Fruit fly (Drosophila melanogaster) whole organism, embryonic: ENCODE measurements around the gene CG11898.

Experiments used
- B-H2 ChIP-seq: fragments of 200-800 bp; sonication (Bioruptor generic); optimal IDR thresholded peaks from 2 replicates; lab custom pipeline; 2018; ENCODE audit warnings: missing biosample characterization, mild to moderate bottlenecking, missing genetic modification characterization
- CG10274 ChIP-seq: fragments of 200-800 bp; sonication (Bioruptor generic); optimal IDR thresholded peaks from 3 replicates; lab custom pipeline; 2017; ENCODE audit warnings: missing biosample characterization, mild to moderate bottlenecking, missing genetic modification characterization
- CG10321 ChIP-seq: fragments of 200-800 bp; sonication (Bioruptor generic); IDR thresholded peaks from 2 replicates; pipeline ENCODE4 v1.3.6; 2022; ENCODE audit warnings: missing biosample characterization, missing genetic modification characterization
- CG12219 ChIP-seq: fragments of 200-800 bp; sonication (Bioruptor generic); optimal IDR thresholded peaks from 3 replicates; lab custom pipeline; 2018; ENCODE audit warnings: missing biosample characterization, mild to moderate bottlenecking, missing genetic modification characterization
- CG15479 ChIP-seq: fragments of 200-800 bp; sonication (Bioruptor generic); optimal IDR thresholded peaks from 3 replicates; lab custom pipeline; 2019; ENCODE audit warnings: missing biosample characterization, mild to moderate bottlenecking, missing genetic modification characterization, moderate library complexity
- CG15514 ChIP-seq: fragments of 200-800 bp; sonication (Bioruptor generic); optimal IDR thresholded peaks from 3 replicates; lab custom pipeline; 2017; ENCODE audit warnings: missing biosample characterization, missing genetic modification characterization, mild to moderate bottlenecking, moderate library complexity, missing genetic modification reagents
- CG1603 ChIP-seq: fragments of 200-800 bp; sonication (Bioruptor generic); optimal IDR thresholded peaks from 2 replicates; lab custom pipeline; 2019; ENCODE audit warnings: missing biosample characterization, mild to moderate bottlenecking, missing genetic modification characterization, moderate library complexity
- CG17359 ChIP-seq: fragments of 200-800 bp; sonication (Bioruptor generic); optimal IDR thresholded peaks from 3 replicates; lab custom pipeline; 2018; ENCODE audit warnings: missing biosample characterization, mild to moderate bottlenecking, missing genetic modification characterization, moderate library complexity
- CG18262 ChIP-seq: fragments of 200-800 bp; optimal IDR thresholded peaks from 3 replicates; lab custom pipeline; 2019; ENCODE audit warnings: missing biosample characterization, mild to moderate bottlenecking, missing genetic modification characterization, moderate library complexity
- CG2116 ChIP-seq: fragments of 200-800 bp; sonication (Bioruptor generic); optimal IDR thresholded peaks from 3 replicates; lab custom pipeline; 2018; ENCODE audit warnings: missing biosample characterization, mild to moderate bottlenecking, missing genetic modification characterization
- CG2889 ChIP-seq: fragments of 200-800 bp; sonication (Bioruptor generic); IDR thresholded peaks from 3 replicates; pipeline ENCODE4 v1.3.6; 2022; ENCODE audit warnings: missing biosample characterization, missing genetic modification characterization
- CG30403 ChIP-seq: fragments of 200-800 bp; sonication (Bioruptor generic); optimal IDR thresholded peaks from 3 replicates; lab custom pipeline; 2016; ENCODE audit warnings: missing biosample characterization, missing genetic modification characterization
- CG32532 ChIP-seq: fragments of 200-800 bp; sonication (Bioruptor generic); IDR thresholded peaks from 2 replicates; pipeline ENCODE4 v1.3.6; 2022; ENCODE audit warnings: missing biosample characterization, missing genetic modification characterization
- CG32767 ChIP-seq: fragments of 200-800 bp; sonication (Bioruptor generic); IDR thresholded peaks from 2 replicates; pipeline ENCODE4 v1.3.6; 2022; ENCODE audit warnings: missing biosample characterization, missing genetic modification characterization
- CG4282 ChIP-seq: fragments of 200-800 bp; sonication (Bioruptor generic); optimal IDR thresholded peaks from 2 replicates; lab custom pipeline; 2016; ENCODE audit warnings: missing biosample characterization, missing genetic modification characterization
- CG4617 ChIP-seq: fragments of 200-800 bp; sonication (Bioruptor generic); optimal IDR thresholded peaks from 3 replicates; lab custom pipeline; 2016; ENCODE audit warnings: missing biosample characterization, missing genetic modification characterization, borderline replicate concordance
- CG6272 ChIP-seq: fragments of 200-800 bp; sonication (Bioruptor generic); IDR thresholded peaks from 2 replicates; pipeline ENCODE4 v1.3.6; 2022; ENCODE audit warnings: missing biosample characterization, missing genetic modification characterization
- CG7987 ChIP-seq: fragments of 200-800 bp; sonication (Bioruptor generic); optimal IDR thresholded peaks from 2 replicates; lab custom pipeline; 2018; ENCODE audit warnings: missing biosample characterization, mild to moderate bottlenecking, missing genetic modification characterization, moderate library complexity
- CG8281 ChIP-seq: fragments of 200-800 bp; sonication (Bioruptor generic); optimal IDR thresholded peaks from 2 replicates; lab custom pipeline; 2018; ENCODE audit warnings: missing biosample characterization, mild to moderate bottlenecking, missing genetic modification characterization, moderate library complexity
- Dip3 ChIP-seq: fragments of 200-800 bp; sonication (Bioruptor generic); optimal IDR thresholded peaks from 3 replicates; lab custom pipeline; 2016; ENCODE audit warnings: missing biosample characterization, missing genetic modification characterization
- Dll ChIP-seq: fragments of 200-800 bp; sonication (Bioruptor generic); IDR thresholded peaks from 4 replicates; pipeline ENCODE4 v1.3.6; 2022; ENCODE audit warnings: missing biosample characterization, missing genetic modification characterization; ENCODE audit not compliant: partially characterized antibody
- Fer1 ChIP-seq: fragments of 200-800 bp; sonication (Bioruptor generic); optimal IDR thresholded peaks from 2 replicates; lab custom pipeline; 2017; ENCODE audit warnings: missing biosample characterization, mild to moderate bottlenecking, missing genetic modification characterization
- GATAe ChIP-seq: fragments of 200-800 bp; sonication (Bioruptor generic); conservative IDR thresholded peaks from 2 replicates; pipeline ENCODE4 v1.3.6; 2022; ENCODE audit warnings: missing biosample characterization, missing genetic modification characterization
- HHEX ChIP-seq: fragments of 200-800 bp; sonication (Bioruptor generic); optimal IDR thresholded peaks from 3 replicates; lab custom pipeline; 2017; ENCODE audit warnings: missing biosample characterization, mild to moderate bottlenecking, missing genetic modification characterization, missing genetic modification reagents
- Hr78 ChIP-seq, 2 experiments: fragments of 200-800 bp in 1 of 2; fragments of >200 bp in 1 of 2; sonication (Bioruptor generic) in 1 of 2; optimal IDR thresholded peaks; 2 replicates each; lab custom pipeline; 2017 to 2019; ENCODE audit warnings: missing biosample characterization in 2 of 2, missing genetic modification characterization in 2 of 2, mild to moderate bottlenecking in 1 of 2, moderate library complexity in 1 of 2
- Rx ChIP-seq: fragments of 200-800 bp; sonication (Bioruptor generic); IDR thresholded peaks from 2 replicates; pipeline ENCODE4 v1.3.6; 2022; ENCODE audit warnings: missing biosample characterization, missing genetic modification characterization
- TFAM ChIP-seq: fragments of 200-800 bp; sonication (Bioruptor generic); optimal IDR thresholded peaks from 2 replicates; lab custom pipeline; 2017; ENCODE audit warnings: missing biosample characterization, missing genetic modification characterization, inconsistent platforms
- ash1 ChIP-seq: fragments of 200-800 bp; sonication (Bioruptor generic); optimal IDR thresholded peaks from 2 replicates; lab custom pipeline; 2018; ENCODE audit warnings: missing biosample characterization, mild to moderate bottlenecking, missing genetic modification characterization
- cwo ChIP-seq: fragments of 200-800 bp; sonication (Bioruptor generic); optimal IDR thresholded peaks from 3 replicates; lab custom pipeline; 2017; ENCODE audit warnings: missing biosample characterization, missing genetic modification characterization, mild to moderate bottlenecking, moderate library complexity, missing genetic modification reagents
- da ChIP-seq: fragments of 200-800 bp; sonication (Bioruptor generic); optimal IDR thresholded peaks from 2 replicates; lab custom pipeline; 2016; ENCODE audit warnings: missing biosample characterization, missing genetic modification characterization
- dysf ChIP-seq: fragments of 200-800 bp; sonication (Bioruptor generic); IDR thresholded peaks from 3 replicates; pipeline ENCODE4 v1.3.6; 2022; ENCODE audit warnings: missing biosample characterization, missing genetic modification characterization
- exex ChIP-seq: fragments of 200-800 bp; sonication (Bioruptor generic); optimal IDR thresholded peaks from 4 replicates; lab custom pipeline; 2018; ENCODE audit warnings: missing biosample characterization, mild to moderate bottlenecking, missing genetic modification characterization, moderate library complexity
- eyg ChIP-seq: fragments of 200-800 bp; sonication (Bioruptor generic); optimal IDR thresholded peaks from 3 replicates; lab custom pipeline; 2016; ENCODE audit warnings: missing biosample characterization, missing genetic modification characterization
- gcm2 ChIP-seq: fragments of 200-800 bp; sonication (Bioruptor generic); optimal IDR thresholded peaks from 2 replicates; lab custom pipeline; 2016; ENCODE audit warnings: missing biosample characterization, missing genetic modification characterization
- hb ChIP-seq: fragments of 200-800 bp; sonication (Bioruptor generic); IDR thresholded peaks from 3 replicates; pipeline ENCODE4 v1.3.6; 2022; ENCODE audit warnings: missing biosample characterization, missing genetic modification characterization; ENCODE audit not compliant: partially characterized antibody
- inv ChIP-seq: fragments of 200-800 bp; sonication (Bioruptor generic); IDR thresholded peaks from 2 replicates; pipeline ENCODE4 v1.3.6; 2022; ENCODE audit warnings: missing biosample characterization, missing genetic modification characterization; ENCODE audit not compliant: partially characterized antibody
- kah ChIP-seq: fragments of 200-800 bp; sonication (Bioruptor generic); optimal IDR thresholded peaks from 2 replicates; lab custom pipeline; 2018; ENCODE audit warnings: missing biosample characterization, mild to moderate bottlenecking, missing genetic modification characterization
- lov ChIP-seq, 2 experiments: fragments of 200-800 bp in 1 of 2; fragments of >200 bp in 1 of 2; sonication (Bioruptor generic) in 1 of 2; IDR thresholded peaks in 1 of 2; optimal IDR thresholded peaks in 1 of 2; 2 replicates in 1 of 2; 3 replicates in 1 of 2; pipeline versions ENCODE4 v1.3.6 to Lab custom; 2017 to 2022; ENCODE audit warnings: missing biosample characterization in 1 of 2, missing genetic modification characterization in 1 of 2
- pfk ChIP-seq: fragments of 200-800 bp; sonication (Bioruptor generic); optimal IDR thresholded peaks from 2 replicates; lab custom pipeline; 2018; ENCODE audit warnings: missing biosample characterization, mild to moderate bottlenecking, missing genetic modification characterization, moderate library complexity
- prd ChIP-seq, 3 experiments: fragments of >200 bp in 2 of 3; fragments of 200-800 bp in 1 of 3; sonication (Bioruptor generic) in 1 of 3; optimal IDR thresholded peaks in 2 of 3; IDR thresholded peaks in 1 of 3; 2 replicates in 2 of 3; 3 replicates in 1 of 3; pipeline versions ENCODE4 v1.3.6 to Lab custom; 2017 to 2022; ENCODE audit warnings: missing biosample characterization in 1 of 3, missing genetic modification characterization in 1 of 3
- psq ChIP-seq: fragments of 200-800 bp; sonication (Bioruptor generic); optimal IDR thresholded peaks from 2 replicates; lab custom pipeline; 2017; ENCODE audit warnings: missing biosample characterization, missing genetic modification characterization
- ro ChIP-seq: fragments of 200-800 bp; sonication (Bioruptor generic); IDR thresholded peaks from 2 replicates; pipeline ENCODE4 v1.3.6; 2022; ENCODE audit warnings: missing biosample characterization, missing genetic modification characterization
- sqz ChIP-seq: fragments of 200-800 bp; sonication (Bioruptor generic); optimal IDR thresholded peaks from 3 replicates; lab custom pipeline; 2018; ENCODE audit warnings: missing biosample characterization, mild to moderate bottlenecking, missing genetic modification characterization
- unc-4 ChIP-seq: fragments of 200-800 bp; sonication (Bioruptor generic); IDR thresholded peaks from 2 replicates; pipeline ENCODE4 v1.3.6; 2022; ENCODE audit warnings: missing biosample characterization, missing genetic modification characterization; ENCODE audit not compliant: partially characterized antibody
- vnd ChIP-seq: fragments of 200-800 bp; sonication (Bioruptor generic); IDR thresholded peaks from 3 replicates; pipeline ENCODE4 v1.3.6; 2022; ENCODE audit warnings: missing biosample characterization, missing genetic modification characterization; ENCODE audit not compliant: partially characterized antibody
- wek ChIP-seq: fragments of 200-800 bp; sonication (Bioruptor generic); optimal IDR thresholded peaks from 3 replicates; lab custom pipeline; 2018; ENCODE audit warnings: missing biosample characterization, mild to moderate bottlenecking, missing genetic modification characterization, moderate library complexity

CG11898 gene

dm6 chr3R:29214262-29214661 is 48.8 kb downstream of the CG11898 start (continued):
- TF ChIP-seq prd (optimal IDR thresholded peaks at IDR 0.05; lab: Kevin White, UChicago): no peak
- TF ChIP-seq prd (GFP tag; IDR thresholded peaks at IDR 0.05; lab: Robert Waterston, UW): peak; percentile 99
- peak; percentile 95 for TF ChIP-seq TFAM (GFP tag; lab: Kevin White, UChicago)
- TF ChIP-seq CG10321: peak; percentile 90
- peak; percentile 96 for TF ChIP-seq CG1603 (tag; lab: Kevin White, UChicago)
- TF ChIP-seq B-H2 (GFP tag; lab: Kevin White, UChicago): peak; percentile 99
- TF ChIP-seq gcm2 (GFP tag; lab: Kevin White, UChicago): peak; percentile 98
- TF ChIP-seq CG8281 (tag; lab: Kevin White, UChicago): peak; percentile 94
- peak; percentile 99 for TF ChIP-seq Fer1 (GFP tag; lab: Kevin White, UChicago)
- TF ChIP-seq CG7987 (GFP tag; lab: Kevin White, UChicago): peak; percentile 99
- TF ChIP-seq CG2116 (GFP tag; lab: Kevin White, UChicago): peak; percentile 89
- peak; percentile 99 for TF ChIP-seq HHEX
- no peak for TF ChIP-seq hb (GFP tag; lab: Robert Waterston, UW)
- TF ChIP-seq CG18262 (tag; lab: Kevin White, UChicago): peak; percentile 99

- no peak for TF ChIP-seq eyg (GFP tag; lab: Kevin White, UChicago)
- TF ChIP-seq Dip3 (GFP tag; lab: Kevin White, UChicago): no peak
- TF ChIP-seq CG4617 (GFP tag; lab: Kevin White, UChicago): no peak
- TF ChIP-seq CG30403: no peak
- no peak for TF ChIP-seq unc-4
- peak; percentile 64 for TF ChIP-seq sqz (GFP tag; lab: Kevin White, UChicago)
- peak; percentile 48 for TF ChIP-seq CG15514 (GFP tag; lab: Kevin White, UChicago)
- no peak for TF ChIP-seq CG6272 (GFP tag; lab: Robert Waterston, UW)
- TF ChIP-seq hb (GFP tag; lab: Robert Waterston, UW): no peak
- no peak for TF ChIP-seq lov (optimal IDR thresholded peaks at IDR 0.05; lab: Kevin White, UChicago)
- no peak for TF ChIP-seq lov (GFP tag; IDR thresholded peaks at IDR 0.05; lab: Robert Waterston, UW)
- no peak for TF ChIP-seq Dll (GFP tag; lab: Robert Waterston, UW)
- TF ChIP-seq gcm2 (GFP tag; lab: Kevin White, UChicago): no peak
- TF ChIP-seq inv (GFP tag; lab: Robert Waterston, UW): no peak
- TF ChIP-seq CG32532 (GFP tag; lab: Robert Waterston, UW): peak; percentile 46
- no peak for TF ChIP-seq Hr78 (GFP tag; optimal IDR thresholded peaks at IDR 0.05; lab: Kevin White, UChicago)
- peak; percentile 60 for TF ChIP-seq exex (tag; lab: Kevin White, UChicago)
- TF ChIP-seq CG32767: 0 out of 2 replicates have a peak, but pooled peaks have one; percentile 11
- no peak for TF ChIP-seq Rx (GFP tag; lab: Robert Waterston, UW)
- no peak for TF ChIP-seq CG4282 (GFP tag; lab: Kevin White, UChicago)
- TF ChIP-seq kah: no peak
- TF ChIP-seq da (GFP tag; lab: Kevin White, UChicago): no peak
- no peak for TF ChIP-seq wek (GFP tag; lab: Kevin White, UChicago)
- no peak for TF ChIP-seq GATAe
- peak; percentile 33 for TF ChIP-seq cwo (GFP tag; lab: Kevin White, UChicago)
- TF ChIP-seq CG17359 (tag; lab: Kevin White, UChicago): peak; percentile 23
- peak; percentile 78 for TF ChIP-seq CG15479 (GFP tag; lab: Kevin White, UChicago)
- no peak for TF ChIP-seq dysf
- TF ChIP-seq ro: no peak
- TF ChIP-seq CG2889: no peak
- TF ChIP-seq vnd: no peak
- TF ChIP-seq CG10274 (GFP tag; lab: Kevin White, UChicago): no peak
- no peak for TF ChIP-seq CG12219
- TF ChIP-seq pfk (GFP tag; lab: Kevin White, UChicago): peak; percentile 40
- peak; percentile 7 for TF ChIP-seq psq (GFP tag; lab: Kevin White, UChicago)
- TF ChIP-seq ash1 (GFP tag; lab: Kevin White, UChicago): no peak
Measured at dm6 chr3R:29214982-29215533, 49.6 kb downstream of the CG11898 start.
